Worm (Caenorhabditis elegans): ENCODE measurements around the gene adbp-1.

ce11 chrII:11467541-11467940, 23.6 kb downstream of the adbp-1 start, which contains the start of gene klp-17:
- TF ChIP-seq pha-4 (tag; optimal IDR thresholded peaks at IDR 0.05) (no peak), ham-2 (GFP tag; optimal IDR thresholded peaks at IDR 0.05) (no peak), nhr-237 (tag; optimal IDR thresholded peaks at IDR 0.05) (no peak)
